Fruit fly (Drosophila melanogaster) whole organism, embryonic: ENCODE data around the gene FipoQ.

Source experiments
- Atf-2 ChIP-seq: fragments of 200-800 bp; sonication (Bioruptor generic); optimal IDR thresholded peaks from 2 replicates; lab custom pipeline; 2016; ENCODE audit warnings: missing biosample characterization, missing genetic modification characterization
- Bteb2 ChIP-seq: fragments of 200-800 bp; sonication (Bioruptor generic); optimal IDR thresholded peaks from 2 replicates; lab custom pipeline; 2016; ENCODE audit warnings: missing biosample characterization, missing genetic modification characterization
- CG10321 ChIP-seq: fragments of 200-800 bp; sonication (Bioruptor generic); IDR thresholded peaks from 2 replicates; pipeline ENCODE4 v1.3.6; 2022; ENCODE audit warnings: missing biosample characterization, missing genetic modification characterization
- CG13775 ChIP-seq: fragments of 200-800 bp; sonication (Bioruptor generic); optimal IDR thresholded peaks from 3 replicates; lab custom pipeline; 2017; ENCODE audit warnings: missing biosample characterization, mild to moderate bottlenecking, missing genetic modification characterization
- CG13894 ChIP-seq: fragments of 200-800 bp; sonication (Bioruptor generic); optimal IDR thresholded peaks from 3 replicates; lab custom pipeline; 2018; ENCODE audit warnings: missing biosample characterization, mild to moderate bottlenecking, missing genetic modification characterization, moderate library complexity
- CG15479 ChIP-seq: fragments of 200-800 bp; sonication (Bioruptor generic); optimal IDR thresholded peaks from 3 replicates; lab custom pipeline; 2019; ENCODE audit warnings: missing biosample characterization, mild to moderate bottlenecking, missing genetic modification characterization, moderate library complexity
- CG15696 ChIP-seq: fragments of 200-800 bp; sonication (Bioruptor generic); optimal IDR thresholded peaks from 2 replicates; lab custom pipeline; 2019; ENCODE audit warnings: missing biosample characterization, mild to moderate bottlenecking, missing genetic modification characterization, moderate library complexity
- CG16863 ChIP-seq: fragments of 200-800 bp; sonication (Bioruptor generic); optimal IDR thresholded peaks from 3 replicates; lab custom pipeline; 2016; ENCODE audit warnings: missing biosample characterization, missing genetic modification characterization
- CG17361 ChIP-seq: fragments of 200-800 bp; sonication (Bioruptor generic); IDR thresholded peaks from 3 replicates; pipeline ENCODE4 v1.3.6; 2022; ENCODE audit warnings: missing biosample characterization, missing genetic modification characterization
- CG17568 ChIP-seq: fragments of 200-800 bp; sonication (Bioruptor generic); optimal IDR thresholded peaks from 2 replicates; lab custom pipeline; 2018; ENCODE audit warnings: missing biosample characterization, mild to moderate bottlenecking, missing genetic modification characterization, moderate library complexity
- CG31441 ChIP-seq: fragments of 200-800 bp; sonication (Bioruptor generic); IDR thresholded peaks from 2 replicates; pipeline ENCODE4 v1.3.6; 2022; ENCODE audit warnings: missing biosample characterization, missing genetic modification characterization
- CG3407 ChIP-seq: fragments of 200-800 bp; sonication (Bioruptor generic); optimal IDR thresholded peaks from 2 replicates; lab custom pipeline; 2018; ENCODE audit warnings: missing biosample characterization, mild to moderate bottlenecking, missing genetic modification characterization
- CG4730 ChIP-seq: fragments of 200-800 bp; sonication (Bioruptor generic); IDR thresholded peaks from 2 replicates; pipeline ENCODE4 v1.3.6; 2022; ENCODE audit warnings: missing biosample characterization, missing genetic modification characterization
- CG8388 ChIP-seq: fragments of 200-800 bp; sonication (Bioruptor generic); optimal IDR thresholded peaks from 2 replicates; lab custom pipeline; 2019; ENCODE audit warnings: missing biosample characterization, mild to moderate bottlenecking, missing genetic modification characterization, moderate library complexity
- CG9932 ChIP-seq: fragments of 200-800 bp; sonication (Bioruptor generic); IDR thresholded peaks from 2 replicates; pipeline ENCODE4 v1.3.6; 2022; ENCODE audit warnings: missing biosample characterization, missing genetic modification characterization
- CHES-1-like ChIP-seq: fragments of 200-800 bp; sonication (Bioruptor generic); optimal IDR thresholded peaks from 2 replicates; lab custom pipeline; 2016; ENCODE audit warnings: missing biosample characterization, missing genetic modification characterization
- Dbx ChIP-seq: fragments of 200-800 bp; sonication (Bioruptor generic); IDR thresholded peaks from 3 replicates; pipeline ENCODE4 v1.3.6; 2022; ENCODE audit warnings: missing biosample characterization, missing genetic modification characterization
- Elba2 ChIP-seq: fragments of 200-800 bp; sonication (Bioruptor generic); optimal IDR thresholded peaks from 3 replicates; lab custom pipeline; 2016; ENCODE audit warnings: missing biosample characterization, missing genetic modification characterization
- HHEX ChIP-seq: fragments of 200-800 bp; sonication (Bioruptor generic); optimal IDR thresholded peaks from 3 replicates; lab custom pipeline; 2017; ENCODE audit warnings: missing biosample characterization, mild to moderate bottlenecking, missing genetic modification characterization, missing genetic modification reagents
- HLH4C ChIP-seq: fragments of 200-800 bp; sonication (Bioruptor generic); IDR thresholded peaks from 3 replicates; pipeline ENCODE4 v1.3.6; 2022; ENCODE audit warnings: missing biosample characterization, missing genetic modification characterization; ENCODE audit not compliant: partially characterized antibody
- HLHmδ ChIP-seq: fragments of 200-800 bp; sonication (Bioruptor generic); optimal IDR thresholded peaks from 2 replicates; lab custom pipeline; 2018; ENCODE audit warnings: missing biosample characterization, mild to moderate bottlenecking, missing genetic modification characterization, moderate library complexity
- Nf-YA ChIP-seq: fragments of 200-800 bp; sonication (Bioruptor generic); IDR thresholded peaks from 2 replicates; pipeline ENCODE4 v1.3.6; 2022; ENCODE audit warnings: missing biosample characterization, missing genetic modification characterization
- Nf-YB ChIP-seq: fragments of 200-800 bp; sonication (Bioruptor generic); optimal IDR thresholded peaks from 3 replicates; lab custom pipeline; 2019; ENCODE audit warnings: missing biosample characterization, mild to moderate bottlenecking, missing genetic modification characterization, moderate library complexity
- Nf-YC ChIP-seq: fragments of 200-800 bp; optimal IDR thresholded peaks from 3 replicates; lab custom pipeline; 2019; ENCODE audit warnings: missing biosample characterization, mild to moderate bottlenecking, missing genetic modification characterization, moderate library complexity
- Sox102F ChIP-seq: fragments of 200-800 bp; sonication (Bioruptor generic); optimal IDR thresholded peaks from 2 replicates; lab custom pipeline; 2018; ENCODE audit warnings: missing biosample characterization, mild to moderate bottlenecking, missing genetic modification characterization, moderate library complexity
- Stat92E ChIP-seq, 3 experiments: fragments of >200 bp in 2 of 3; fragments of 200-800 bp in 1 of 3; sonication (Bioruptor generic) in 1 of 3; optimal IDR thresholded peaks; 2 replicates each; lab custom pipeline; 2017 to 2019; ENCODE audit warnings: missing biosample characterization in 3 of 3, missing genetic modification characterization in 3 of 3, mild to moderate bottlenecking in 1 of 3, moderate library complexity in 1 of 3
- amos ChIP-seq: fragments of 200-800 bp; sonication (Bioruptor generic); IDR thresholded peaks from 2 replicates; pipeline ENCODE4 v1.3.6; 2022; ENCODE audit warnings: missing biosample characterization, missing genetic modification characterization; ENCODE audit not compliant: partially characterized antibody
- aop ChIP-seq: fragments of 200-800 bp; sonication (Bioruptor generic); IDR thresholded peaks from 2 replicates; pipeline ENCODE4 v1.3.6; 2022; ENCODE audit warnings: missing biosample characterization, missing genetic modification characterization
- ase ChIP-seq: fragments of 200-800 bp; sonication (Bioruptor generic); IDR thresholded peaks from 3 replicates; pipeline ENCODE4 v1.3.6; 2022; ENCODE audit warnings: missing biosample characterization, missing genetic modification characterization
- chm ChIP-seq: fragments of 200-800 bp; sonication (Bioruptor generic); IDR thresholded peaks from 2 replicates; pipeline ENCODE4 v1.3.6; 2022; ENCODE audit warnings: missing biosample characterization, missing genetic modification characterization
- danr ChIP-seq: fragments of 200-800 bp; sonication (Bioruptor generic); IDR thresholded peaks from 2 replicates; pipeline ENCODE4 v1.3.6; 2022; ENCODE audit warnings: missing biosample characterization, missing genetic modification characterization
- emc ChIP-seq: fragments of 200-800 bp; sonication (Bioruptor generic); optimal IDR thresholded peaks from 2 replicates; lab custom pipeline; 2016; ENCODE audit warnings: missing biosample characterization, missing genetic modification characterization
- fd102C ChIP-seq: fragments of 200-800 bp; sonication (Bioruptor generic); optimal IDR thresholded peaks from 2 replicates; lab custom pipeline; 2018; ENCODE audit warnings: missing biosample characterization, mild to moderate bottlenecking, missing genetic modification characterization, moderate library complexity
- fd3F ChIP-seq: fragments of 200-800 bp; sonication (Bioruptor generic); optimal IDR thresholded peaks from 2 replicates; lab custom pipeline; 2018; ENCODE audit warnings: missing biosample characterization, mild to moderate bottlenecking, missing genetic modification characterization, moderate library complexity
- gt ChIP-seq: fragments of 200-800 bp; sonication (Bioruptor generic); IDR thresholded peaks from 2 replicates; pipeline ENCODE4 v1.3.6; 2022; ENCODE audit warnings: missing biosample characterization, missing genetic modification characterization
- ham ChIP-seq: fragments of 200-800 bp; sonication (Bioruptor generic); IDR thresholded peaks from 2 replicates; pipeline ENCODE4 v1.3.6; 2022; ENCODE audit warnings: missing biosample characterization, missing genetic modification characterization
- lov ChIP-seq, 2 experiments: fragments of 200-800 bp in 1 of 2; fragments of >200 bp in 1 of 2; sonication (Bioruptor generic) in 1 of 2; IDR thresholded peaks in 1 of 2; optimal IDR thresholded peaks in 1 of 2; 2 replicates in 1 of 2; 3 replicates in 1 of 2; pipeline versions ENCODE4 v1.3.6 to Lab custom; 2017 to 2022; ENCODE audit warnings: missing biosample characterization in 1 of 2, missing genetic modification characterization in 1 of 2
- luna ChIP-seq: fragments of 200-800 bp; sonication (Bioruptor generic); optimal IDR thresholded peaks from 2 replicates; lab custom pipeline; 2016; ENCODE audit warnings: missing biosample characterization, missing genetic modification characterization
- maf-S ChIP-seq: fragments of 200-800 bp; sonication (Bioruptor generic); optimal IDR thresholded peaks from 2 replicates; lab custom pipeline; 2016; ENCODE audit warnings: missing biosample characterization, missing genetic modification characterization
- pum ChIP-seq: fragments of 200-800 bp; sonication (Bioruptor generic); optimal IDR thresholded peaks from 2 replicates; lab custom pipeline; 2016; ENCODE audit warnings: missing biosample characterization, missing genetic modification characterization
- salm ChIP-seq: fragments of 200-800 bp; sonication (Bioruptor generic); optimal IDR thresholded peaks from 2 replicates; lab custom pipeline; 2018; ENCODE audit warnings: missing biosample characterization, mild to moderate bottlenecking, missing genetic modification characterization
- sim ChIP-seq: fragments of 200-800 bp; sonication (Bioruptor generic); IDR thresholded peaks from 2 replicates; pipeline ENCODE4 v1.3.6; 2022; ENCODE audit warnings: missing biosample characterization, missing genetic modification characterization
- sima ChIP-seq: fragments of 200-800 bp; sonication (Bioruptor generic); optimal IDR thresholded peaks from 2 replicates; lab custom pipeline; 2016; ENCODE audit warnings: missing biosample characterization, missing genetic modification characterization
- so ChIP-seq: fragments of 200-800 bp; sonication (Bioruptor generic); IDR thresholded peaks from 3 replicates; pipeline ENCODE4 v1.3.6; 2022; ENCODE audit warnings: missing biosample characterization, missing genetic modification characterization
- stc ChIP-seq: fragments of 200-800 bp; sonication (Bioruptor generic); IDR thresholded peaks from 2 replicates; pipeline ENCODE4 v1.3.6; 2022; ENCODE audit warnings: missing biosample characterization, missing genetic modification characterization
- tgo ChIP-seq: fragments of 200-800 bp; sonication (Bioruptor generic); IDR thresholded peaks from 3 replicates; pipeline ENCODE4 v1.3.6; 2022; ENCODE audit warnings: missing biosample characterization, missing genetic modification characterization
- trem ChIP-seq: fragments of 200-800 bp; optimal IDR thresholded peaks from 3 replicates; lab custom pipeline; 2019; ENCODE audit warnings: missing biosample characterization, mild to moderate bottlenecking, missing genetic modification characterization, moderate library complexity
- tup ChIP-seq: fragments of 200-800 bp; sonication (Bioruptor generic); optimal IDR thresholded peaks from 2 replicates; lab custom pipeline; 2016; ENCODE audit warnings: missing biosample characterization, mild to moderate bottlenecking, missing genetic modification characterization, moderate library complexity
- twi ChIP-seq: fragments of 200-800 bp; optimal IDR thresholded peaks from 2 replicates; lab custom pipeline; 2019; ENCODE audit warnings: missing biosample characterization, mild to moderate bottlenecking, missing genetic modification characterization, moderate library complexity
- unc-4 ChIP-seq: fragments of 200-800 bp; sonication (Bioruptor generic); IDR thresholded peaks from 2 replicates; pipeline ENCODE4 v1.3.6; 2022; ENCODE audit warnings: missing biosample characterization, missing genetic modification characterization; ENCODE audit not compliant: partially characterized antibody

Gene FipoQ

DNA sequence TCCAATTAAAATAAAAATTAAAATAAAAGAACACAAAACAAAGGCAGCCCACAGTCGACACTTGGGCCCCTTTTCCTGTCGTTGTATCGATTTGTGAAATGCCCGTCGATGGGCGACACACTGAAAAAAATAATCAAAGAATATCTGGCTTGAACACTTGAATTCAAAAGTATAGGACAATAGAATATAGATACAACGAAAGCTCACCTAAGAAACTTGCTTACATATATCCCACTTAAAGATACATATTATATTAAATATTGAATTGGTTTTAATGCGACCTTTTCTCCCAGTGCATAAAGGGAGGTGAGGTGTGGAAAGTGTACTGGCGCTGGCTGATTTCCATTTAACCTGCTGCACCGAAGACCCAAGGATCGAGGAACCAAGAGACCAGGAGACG lies 27.6 kb downstream of the FipoQ start (continued):
- TF ChIP-seq Sox102F (GFP tag; lab: Kevin White, UChicago) (peak; percentile 49), tup (GFP tag; lab: Kevin White, UChicago) (no peak), trem (tag; lab: Kevin White, UChicago) (peak; percentile 83), stc (GFP tag; lab: Robert Waterston, UW) (0 out of 2 replicates have a peak, but pooled peaks have one; percentile 35), danr (GFP tag; lab: Robert Waterston, UW) (peak; percentile 33; the same call in 1 of the 2 replicates), gt (no peak), ase (GFP tag; lab: Robert Waterston, UW) (no peak), emc (GFP tag; lab: Kevin White, UChicago) (no peak), CG15479 (GFP tag; lab: Kevin White, UChicago) (no peak), HLHmδ (GFP tag; lab: Kevin White, UChicago) (no peak), CHES-1-like (GFP tag; lab: Kevin White, UChicago) (no peak), twi (tag; lab: Kevin White, UChicago) (peak; percentile 16), pum (GFP tag; lab: Kevin White, UChicago) (no peak), CG31441 (GFP tag; lab: Robert Waterston, UW) (peak; percentile 53), fd3F (GFP tag; lab: Kevin White, UChicago) (no peak), CG13894 (tag; lab: Kevin White, UChicago) (no peak), fd102C (GFP tag; lab: Kevin White, UChicago) (peak; percentile 41), sim (GFP tag; lab: Robert Waterston, UW) (peak; percentile 17; the same call in 1 of the 2 replicates), CG3407 (GFP tag; lab: Kevin White, UChicago) (peak; percentile 8), CG4730 (GFP tag; lab: Robert Waterston, UW) (no peak), so (GFP tag; lab: Robert Waterston, UW) (0 out of 3 replicates have a peak, but pooled peaks have one; percentile 52), Stat92E (GFP tag; optimal IDR thresholded peaks at IDR 0.05; lab: Kevin White, UChicago) (no peak), unc-4 (GFP tag; lab: Robert Waterston, UW) (no peak), luna (GFP tag; lab: Kevin White, UChicago) (no peak), Nf-YC (no peak), CG8388 (GFP tag; lab: Kevin White, UChicago) (peak; percentile 49), maf-S (no peak), sima (GFP tag; lab: Kevin White, UChicago) (no peak), Dbx (GFP tag; lab: Robert Waterston, UW) (no peak), Nf-YA (GFP tag; lab: Robert Waterston, UW) (no peak), Atf-2 (GFP tag; lab: Kevin White, UChicago) (no peak), ham (GFP tag; lab: Robert Waterston, UW) (no peak), CG13775 (GFP tag; lab: Kevin White, UChicago) (peak; percentile 45), CG17361 (GFP tag; lab: Robert Waterston, UW) (peak; percentile 73), CG15696 (peak; percentile 83), CG16863 (GFP tag; lab: Kevin White, UChicago) (no peak), chm (GFP tag; lab: Robert Waterston, UW) (peak; percentile 64; the same call in 1 of the 2 replicates), CG9932 (no peak), Nf-YB (GFP tag; lab: Kevin White, UChicago) (peak; percentile 36), aop (no peak), lov (optimal IDR thresholded peaks at IDR 0.05; lab: Kevin White, UChicago) (no peak), lov (GFP tag; IDR thresholded peaks at IDR 0.05; lab: Robert Waterston, UW) (peak; percentile 56; the same call in 1 of the 3 replicates), CG17568 (GFP tag; lab: Kevin White, UChicago) (no peak), Elba2 (GFP tag; lab: Kevin White, UChicago) (peak; percentile 11), HLH4C (GFP tag; lab: Robert Waterston, UW) (no peak), CG10321 (no peak), tgo (GFP tag; lab: Robert Waterston, UW) (no peak; the same call in 2 of the 3 replicates), salm (tag; lab: Kevin White, UChicago) (no peak), Bteb2 (GFP tag; lab: Kevin White, UChicago) (no peak), HHEX (GFP tag; lab: Kevin White, UChicago) (no peak), amos (no peak)
